Worm (Caenorhabditis elegans) whole organism, L1 larva: ENCODE measurements around the gene nhr-1.
A peak's percentile ranks its signal among the peaks of the same experiment; 100 is the strongest.

ENCODE experiments used
- aha-1 ChIP-seq: fragments of 150-350 bp; optimal IDR thresholded peaks from 2 replicates; lab custom pipeline; 2014; ENCODE audit warnings: missing biosample characterization, missing genetic modification characterization
- blmp-1 ChIP-seq: fragments of 150-350 bp; optimal IDR thresholded peaks from 2 replicates; lab custom pipeline; 2014; ENCODE audit warnings: missing biosample characterization, missing genetic modification characterization
- ceh-63 ChIP-seq: fragments of 200-800 bp; sonication (Bioruptor generic); optimal IDR thresholded peaks from 2 replicates; lab custom pipeline; 2018; ENCODE audit warnings: mild to moderate bottlenecking, missing genetic modification characterization, missing compliant biosample characterization
- efl-1 ChIP-seq, 4 experiments: fragments of 150-350 bp; optimal IDR thresholded peaks in 3 of 4; peaks in 1 of 4; 1 replicate in 1 of 4; 2 replicates in 3 of 4; lab custom pipeline; 2014; ENCODE audit warnings: missing biosample characterization in 2 of 4, missing genetic modification characterization in 2 of 4, missing genetic modification reagents in 2 of 4
- egl-13 ChIP-seq: sonication (generic microtip); optimal IDR thresholded peaks from 2 replicates; lab custom pipeline; 2016; ENCODE audit warnings: missing genotype, missing genetic modification reagents, missing genetic modification characterization, missing compliant biosample characterization
- egl-27 ChIP-seq, 2 experiments: fragments of 150-350 bp in 1 of 2; sonication (generic microtip); optimal IDR thresholded peaks; 3 replicates each; lab custom pipeline; 2017 to 2018; ENCODE audit warnings: missing biosample characterization in 2 of 2, missing genetic modification characterization in 2 of 2, missing genetic modification reagents in 2 of 2
- elt-3 ChIP-seq, 6 experiments: fragments of 150-350 bp in 1 of 6; sonication (generic microtip); optimal IDR thresholded peaks; 2 replicates each; lab custom pipeline; 2017 to 2018; ENCODE audit warnings: missing biosample characterization in 6 of 6, missing genetic modification characterization in 6 of 6, inconsistent platforms in 1 of 6
- ets-5 ChIP-seq: fragments of 200-800 bp; sonication (Bioruptor generic); IDR thresholded peaks from 2 replicates; pipeline ENCODE4 v1.3.6; 2022; ENCODE audit warnings: missing genetic modification characterization, missing compliant biosample characterization
- fkh-10 ChIP-seq: sonication (generic microtip); optimal IDR thresholded peaks from 2 replicates; lab custom pipeline; 2017; ENCODE audit warnings: missing biosample characterization, missing genetic modification reagents, missing genetic modification characterization
- fkh-4 ChIP-seq: sonication (generic microtip); optimal IDR thresholded peaks from 2 replicates; lab custom pipeline; 2016; ENCODE audit warnings: missing compliant biosample characterization, missing genetic modification characterization, borderline replicate concordance
- fos-1 ChIP-seq: fragments of 150-350 bp; optimal IDR thresholded peaks from 2 replicates; lab custom pipeline; 2014; ENCODE audit warnings: missing biosample characterization, missing genetic modification characterization
- lin-13 ChIP-seq: fragments of 150-350 bp; optimal IDR thresholded peaks from 2 replicates; lab custom pipeline; 2014; ENCODE audit warnings: missing biosample characterization, missing genetic modification reagents, missing genetic modification characterization
- lin-14 ChIP-seq: fragments of 200-800 bp; sonication (Bioruptor generic); optimal IDR thresholded peaks from 2 replicates; lab custom pipeline; 2018; ENCODE audit warnings: mild to moderate bottlenecking, missing genetic modification characterization, moderate library complexity, missing compliant biosample characterization
- mdl-1 ChIP-seq, 2 experiments: fragments of 150-350 bp; optimal IDR thresholded peaks; 2 replicates each; lab custom pipeline; 2014 to 2017; ENCODE audit warnings: missing biosample characterization in 2 of 2, missing genetic modification characterization in 2 of 2, inconsistent platforms in 1 of 2
- mep-1 ChIP-seq: fragments of 150-350 bp; optimal IDR thresholded peaks from 2 replicates; lab custom pipeline; 2014; ENCODE audit warnings: missing biosample characterization, missing genetic modification characterization
- nhr-11 ChIP-seq: fragments of 150-350 bp; optimal IDR thresholded peaks from 2 replicates; lab custom pipeline; 2014; ENCODE audit warnings: missing biosample characterization, missing genetic modification characterization
- nhr-12 ChIP-seq: sonication (generic microtip); optimal IDR thresholded peaks from 2 replicates; lab custom pipeline; 2017; ENCODE audit warnings: missing biosample characterization, missing genetic modification characterization
- nhr-19 ChIP-seq: fragments of 200-800 bp; sonication (Bioruptor generic); conservative IDR thresholded peaks from 2 replicates; pipeline ENCODE4 v1.3.6; 2022; ENCODE audit warnings: missing genetic modification characterization, missing compliant biosample characterization
- nhr-20 ChIP-seq: sonication (generic microtip); optimal IDR thresholded peaks from 2 replicates; lab custom pipeline; 2016; ENCODE audit warnings: mild to moderate bottlenecking, missing genetic modification characterization, missing compliant biosample characterization
- nhr-237 ChIP-seq: fragments of 150-350 bp; optimal IDR thresholded peaks from 2 replicates; lab custom pipeline; 2014; ENCODE audit warnings: missing biosample characterization, missing genetic modification characterization
- nhr-47 ChIP-seq: sonication (generic microtip); optimal IDR thresholded peaks from 2 replicates; lab custom pipeline; 2016; ENCODE audit warnings: mild to moderate bottlenecking, missing genetic modification characterization, moderate library complexity, missing compliant biosample characterization
- nhr-71 ChIP-seq: sonication (generic microtip); optimal IDR thresholded peaks from 2 replicates; lab custom pipeline; 2016; ENCODE audit warnings: mild to moderate bottlenecking, missing genetic modification characterization, moderate library complexity, missing compliant biosample characterization
- nhr-76 ChIP-seq: sonication (generic microtip); optimal IDR thresholded peaks from 2 replicates; lab custom pipeline; 2017; ENCODE audit warnings: missing biosample characterization, missing genetic modification characterization
- nhr-85 ChIP-seq: sonication (generic microtip); peaks from one replicate; lab custom pipeline; 2016; ENCODE audit warnings: missing genetic modification characterization, inconsistent platforms, missing compliant biosample characterization
- pag-3 ChIP-seq: sonication (generic microtip); optimal IDR thresholded peaks from 2 replicates; lab custom pipeline; 2017; ENCODE audit warnings: missing genetic modification characterization, mild to moderate bottlenecking, missing compliant biosample characterization, antibody characterized with exemption, borderline replicate concordance; ENCODE audit not compliant: insufficient read depth
- rnt-1 ChIP-seq: sonication (generic microtip); optimal IDR thresholded peaks from 2 replicates; lab custom pipeline; 2016; ENCODE audit warnings: mild to moderate bottlenecking, missing genetic modification characterization, moderate library complexity, missing compliant biosample characterization
- skn-1 ChIP-seq: fragments of 150-350 bp; optimal IDR thresholded peaks from 2 replicates; lab custom pipeline; 2014; ENCODE audit warnings: missing biosample characterization, missing genetic modification characterization
- snpc-4 ChIP-seq: fragments of 150-350 bp; optimal IDR thresholded peaks from 2 replicates; lab custom pipeline; 2014; ENCODE audit warnings: missing biosample characterization, missing genetic modification characterization
- snu-23 ChIP-seq: sonication (generic microtip); optimal IDR thresholded peaks from 2 replicates; lab custom pipeline; 2016; ENCODE audit warnings: missing genetic modification characterization, missing compliant biosample characterization
- sox-4 ChIP-seq: sonication (generic microtip); optimal IDR thresholded peaks from 2 replicates; lab custom pipeline; 2016; ENCODE audit warnings: missing genetic modification characterization, missing compliant biosample characterization
- sptf-1 ChIP-seq: fragments of 150-350 bp; optimal IDR thresholded peaks from 2 replicates; lab custom pipeline; 2014; ENCODE audit warnings: missing biosample characterization, missing genetic modification characterization
- tbx-2 ChIP-seq: sonication (generic microtip); optimal IDR thresholded peaks from 2 replicates; lab custom pipeline; 2016; ENCODE audit warnings: missing genetic modification characterization, missing compliant biosample characterization
- unc-86 ChIP-seq: sonication (generic microtip); optimal IDR thresholded peaks from 2 replicates; lab custom pipeline; 2016; ENCODE audit warnings: missing genetic modification characterization, missing compliant biosample characterization
- vab-15 ChIP-seq: sonication (generic microtip); optimal IDR thresholded peaks from 2 replicates; lab custom pipeline; 2017; ENCODE audit warnings: missing genotype, mild to moderate bottlenecking, missing genetic modification characterization, missing compliant biosample characterization
- ztf-4 ChIP-seq: fragments of 150-350 bp; optimal IDR thresholded peaks from 2 replicates; lab custom pipeline; 2014; ENCODE audit warnings: missing biosample characterization, missing genetic modification characterization

nhr-1 gene

DNA sequence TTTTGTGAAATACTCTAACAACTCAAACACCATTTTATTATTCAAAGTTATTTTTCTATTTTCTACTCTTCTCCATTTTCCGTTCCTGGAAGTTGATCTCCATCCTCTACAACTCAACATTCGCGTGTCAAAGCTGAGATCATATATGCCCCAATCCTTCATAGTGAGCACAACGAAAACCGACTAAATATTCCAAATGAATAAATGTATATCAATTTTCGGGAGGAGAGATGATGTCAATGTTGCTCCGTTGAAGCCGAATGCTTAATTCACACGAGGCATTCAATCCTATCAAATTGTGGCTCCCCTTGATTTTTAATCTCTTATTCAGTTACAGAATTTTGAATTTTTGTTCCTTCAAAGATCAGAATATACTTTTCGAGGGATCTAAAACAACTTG is 2.6 kb downstream of the nhr-1 start:
- TF ChIP-seq sptf-1 (tag; lab: Kevin White, UChicago) = no peak
- no peak for TF ChIP-seq nhr-12 (tag; lab: Kevin White, UChicago)
- no peak for TF ChIP-seq aha-1

DNA sequence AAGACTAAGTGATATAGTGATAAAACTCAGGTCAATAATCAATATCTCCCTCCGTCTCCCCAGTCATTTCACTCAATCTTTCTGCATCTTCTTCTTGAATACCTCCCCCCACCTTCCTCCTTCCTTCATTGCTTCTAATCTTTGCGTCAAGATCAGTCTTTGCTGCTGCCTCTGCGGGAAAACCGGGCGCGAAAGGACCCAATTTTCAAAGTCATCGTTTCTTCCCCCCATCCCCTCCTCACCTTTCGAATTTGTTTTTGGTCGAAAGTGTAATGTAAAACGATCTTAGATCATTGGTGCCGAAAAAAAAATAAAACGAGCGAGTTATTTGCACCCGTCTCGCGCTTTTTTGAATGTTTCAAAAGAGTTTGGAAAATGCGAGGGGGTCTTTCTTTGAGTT is 3.1 kb downstream of the nhr-1 start:
- TF ChIP-seq ztf-4 (tag; lab: Kevin White, UChicago) (peak; percentile 10), ets-5 (GFP tag; lab: Robert Waterston, UW) (no peak), sox-4 (tag; lab: Kevin White, UChicago) (no peak), nhr-19 (GFP tag; lab: Robert Waterston, UW) (peak; percentile 37), snu-23 (GFP tag; lab: Kevin White, UChicago) (peak; percentile 32), pag-3 (tag; lab: Kevin White, UChicago) (no peak), rnt-1 (tag; lab: Kevin White, UChicago) (peak; percentile 38), mdl-1 (tag; optimal IDR thresholded peaks at IDR 0.05; lab: Kevin White, UChicago) (peak in 1 of 2 experiments; percentile 42), nhr-47 (tag; lab: Kevin White, UChicago) (no peak), blmp-1 (tag; lab: Kevin White, UChicago) (peak; percentile 82), fkh-10 (GFP tag; lab: Kevin White, UChicago) (no peak), ceh-63 (no peak), lin-14 (GFP tag; lab: Kevin White, UChicago) (peak; percentile 79), skn-1 (tag; lab: Kevin White, UChicago) (peak; percentile 6), mep-1 (tag; lab: Kevin White, UChicago) (no peak), unc-86 (tag; lab: Kevin White, UChicago) (no peak), nhr-76 (tag; lab: Kevin White, UChicago) (no peak), elt-3 (tag; optimal IDR thresholded peaks at IDR 0.05; lab: Kevin White, UChicago) (peak in 2 of 6 experiments; percentile 22 to 56), fos-1 (tag; lab: Kevin White, UChicago) (no peak), egl-27 (tag; optimal IDR thresholded peaks at IDR 0.05; lab: Kevin White, UChicago) (no peak), nhr-237 (tag; lab: Kevin White, UChicago) (no peak), nhr-20 (tag; lab: Kevin White, UChicago) (peak; percentile 66), snpc-4 (no peak), lin-13 (GFP tag; lab: Kevin White, UChicago) (no peak), nhr-85 (peak; percentile 81), nhr-11 (tag; lab: Kevin White, UChicago) (no peak), nhr-71 (peak; percentile 69)
- TF ChIP-seq, all 84 proteins: peak for 12

DNA sequence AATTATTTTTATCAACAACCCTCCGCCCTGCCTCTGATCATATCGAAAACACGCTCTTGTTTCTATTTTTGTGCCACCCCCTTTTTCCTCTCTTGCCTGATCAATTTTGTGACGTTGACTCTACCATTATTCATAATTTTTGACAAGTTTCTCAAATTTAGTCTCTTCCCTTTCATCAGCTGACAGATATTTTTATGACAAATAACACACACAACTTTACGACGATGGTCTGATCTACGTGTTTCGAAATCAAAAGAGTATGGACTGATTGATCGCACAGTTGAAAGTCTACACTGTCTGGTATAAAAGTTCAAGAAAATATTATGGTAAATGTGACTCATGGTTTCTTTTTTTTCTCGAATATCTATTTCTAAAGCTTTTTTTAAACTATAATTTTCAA is 4.0 kb downstream of the nhr-1 start:
- TF ChIP-seq vab-15 (tag; lab: Kevin White, UChicago) = no peak
- no peak for TF ChIP-seq tbx-2 (tag; lab: Kevin White, UChicago)
- TF ChIP-seq fkh-4 (tag; lab: Kevin White, UChicago) = no peak
- no peak for TF ChIP-seq efl-1 (optimal IDR thresholded peaks at IDR 0.05; lab: Kevin White, UChicago)
- TF ChIP-seq efl-1 (GFP tag; optimal IDR thresholded peaks at IDR 0.05 in 1 of 2; lab: Kevin White, UChicago) = peak in 1 of 2 experiments; percentile 0
- TF ChIP-seq, all 84 proteins: peak for 1

DNA sequence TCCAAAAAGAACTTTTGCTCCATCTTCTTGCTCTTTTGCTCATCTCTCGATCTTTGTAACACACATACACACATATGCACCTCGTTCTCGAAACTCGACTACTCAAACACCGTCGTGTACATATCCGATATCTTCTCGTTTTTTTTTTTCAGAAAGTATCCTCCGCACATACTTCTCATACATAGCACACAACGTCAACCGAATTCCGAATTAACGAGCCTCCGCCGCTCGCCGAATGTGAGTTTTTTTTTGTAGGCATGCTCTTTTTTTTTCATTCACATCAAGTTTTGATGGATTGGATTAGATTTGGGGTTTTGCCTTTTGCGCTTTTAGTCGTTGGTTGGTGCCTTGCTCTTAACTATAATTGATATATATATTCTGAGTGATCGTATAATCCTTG is 4.4 kb downstream of the nhr-1 start:
- peak; percentile 57 for TF ChIP-seq lin-14 (GFP tag; lab: Kevin White, UChicago)
- no peak for TF ChIP-seq efl-1 (optimal IDR thresholded peaks at IDR 0.05; lab: Kevin White, UChicago)
- no peak for TF ChIP-seq efl-1 (GFP tag; optimal IDR thresholded peaks at IDR 0.05 in 1 of 2; lab: Kevin White, UChicago)
- TF ChIP-seq fkh-10 (GFP tag; lab: Kevin White, UChicago) = peak; percentile 60
- peak; percentile 67 for TF ChIP-seq egl-13 (tag; lab: Kevin White, UChicago)
